Fruit fly (Drosophila melanogaster) whole organism, embryonic: Measurements from ENCODE around the gene CG32106.

Source experiments
- Awh ChIP-seq: fragments of 200-800 bp; sonication (Bioruptor generic); IDR thresholded peaks from 2 replicates; pipeline ENCODE4, ENCODE4 v1.3.6; 2022; ENCODE audit warnings: missing biosample characterization, missing genetic modification characterization
- Lpt ChIP-seq: fragments of >200 bp; optimal IDR thresholded peaks from 2 replicates; lab custom pipeline; 2018; ENCODE audit warnings: missing biosample characterization, missing genetic modification characterization
- ara ChIP-seq: fragments of 200-800 bp; sonication (Bioruptor generic); IDR thresholded peaks from 2 replicates; pipeline ENCODE4 v1.3.6; 2022; ENCODE audit warnings: missing biosample characterization, missing genetic modification characterization
- croc ChIP-seq: fragments of 200-800 bp; sonication (Bioruptor generic); conservative IDR thresholded peaks from 3 replicates; pipeline ENCODE4 v1.3.6; 2022; ENCODE audit warnings: missing biosample characterization, missing genetic modification characterization
- gcm2 ChIP-seq: fragments of 200-800 bp; sonication (Bioruptor generic); optimal IDR thresholded peaks from 2 replicates; lab custom pipeline; 2016; ENCODE audit warnings: missing biosample characterization, missing genetic modification characterization
- hbn ChIP-seq: fragments of 200-800 bp; sonication (Bioruptor generic); IDR thresholded peaks from 2 replicates; pipeline ENCODE4 v1.3.6; 2022; ENCODE audit warnings: missing biosample characterization, missing genetic modification characterization; ENCODE audit not compliant: partially characterized antibody
- prd ChIP-seq, 3 experiments: fragments of >200 bp in 2 of 3; fragments of 200-800 bp in 1 of 3; sonication (Bioruptor generic) in 1 of 3; optimal IDR thresholded peaks in 2 of 3; IDR thresholded peaks in 1 of 3; 2 replicates in 2 of 3; 3 replicates in 1 of 3; pipeline versions ENCODE4 v1.3.6 to Lab custom; 2017 to 2022; ENCODE audit warnings: missing biosample characterization in 1 of 3, missing genetic modification characterization in 1 of 3
- tup ChIP-seq: fragments of 200-800 bp; sonication (Bioruptor generic); optimal IDR thresholded peaks from 2 replicates; lab custom pipeline; 2016; ENCODE audit warnings: missing biosample characterization, mild to moderate bottlenecking, missing genetic modification characterization, moderate library complexity

dm6 chr3L:12814806-12815205 is 36.3 kb upstream of the CG32106 start:
- no peak for TF ChIP-seq gcm2 (GFP tag; lab: Kevin White, UChicago)
- no peak for TF ChIP-seq tup (GFP tag; lab: Kevin White, UChicago)
- no peak for TF ChIP-seq prd (optimal IDR thresholded peaks at IDR 0.05; lab: Kevin White, UChicago)
- TF ChIP-seq prd (GFP tag; IDR thresholded peaks at IDR 0.05; lab: Robert Waterston, UW), result no peak
- TF ChIP-seq Lpt (GFP tag; lab: Kevin White, UChicago), result no peak
- TF ChIP-seq croc (GFP tag; lab: Robert Waterston, UW), result no peak
- no peak for TF ChIP-seq Awh (GFP tag; lab: Robert Waterston, UW)
- 0 out of 2 replicates have a peak, but pooled peaks have one; percentile 13 for TF ChIP-seq ara (GFP tag; lab: Robert Waterston, UW)
- TF ChIP-seq hbn (GFP tag; lab: Robert Waterston, UW), result no peak
